Worm (Caenorhabditis elegans): ENCODE measurements around the gene F46H5.4.

The F46H5.4 gene

DNA sequence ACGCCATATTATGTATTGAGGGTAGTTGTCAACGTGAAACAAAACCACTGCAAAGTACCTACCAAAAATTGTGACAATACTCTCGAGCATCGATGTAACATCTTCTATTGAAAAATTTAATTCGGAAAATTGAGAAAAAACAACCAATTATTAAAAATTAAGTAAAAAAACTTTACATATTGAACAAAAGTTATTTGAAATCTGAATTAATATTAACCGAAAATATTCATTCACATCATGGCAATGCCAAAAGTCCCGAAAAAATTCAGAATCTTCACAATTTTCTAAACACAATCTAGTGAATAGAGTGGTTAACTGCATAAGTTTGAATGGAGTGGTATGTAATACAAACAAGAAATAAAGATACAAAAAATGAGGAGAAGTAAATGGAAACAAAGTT is 15.8 kb downstream of the F46H5.4 start, which contains the start of gene F46H5.3:
TSS of gene F46H5.3 (minus strand) at position 101 of the 400 bp plus-strand sequence.
- TF ChIP-seq tbx-8 (GFP tag; optimal IDR thresholded peaks at IDR 0.05): no peak
- TF ChIP-seq elt-3 (tag; optimal IDR thresholded peaks at IDR 0.05): no peak
- no peak for TF ChIP-seq mep-1 (tag; optimal IDR thresholded peaks at IDR 0.05)
- no peak for TF ChIP-seq unc-39 (tag; optimal IDR thresholded peaks at IDR 0.05)
- no peak for TF ChIP-seq lin-13 (tag; optimal IDR thresholded peaks at IDR 0.05)
- TF ChIP-seq ham-2 (GFP tag; optimal IDR thresholded peaks at IDR 0.05): no peak
- TF ChIP-seq ceh-39 (tag; optimal IDR thresholded peaks at IDR 0.05): no peak
- TF ChIP-seq unc-62 (GFP tag; optimal IDR thresholded peaks at IDR 0.05): no peak

DNA sequence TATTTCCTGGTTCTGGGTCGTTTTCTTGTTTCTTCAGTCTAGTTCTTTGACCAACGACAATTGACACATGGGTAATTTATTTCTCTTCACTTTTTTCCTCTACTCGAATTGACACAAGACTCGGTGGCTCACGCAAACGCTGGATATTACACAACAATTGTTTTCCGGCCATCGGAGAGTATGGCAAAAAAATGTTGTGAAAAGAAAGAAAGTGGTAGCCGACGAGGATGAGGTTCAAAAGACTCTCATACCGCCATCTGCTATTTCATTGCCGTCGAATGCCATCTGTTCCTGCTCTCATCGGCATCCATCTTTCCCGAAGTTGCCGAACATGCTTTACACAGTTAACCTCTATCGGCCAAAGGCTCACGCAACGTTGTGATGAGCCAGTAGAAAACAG is 17.7 kb downstream of the F46H5.4 start:
- TF ChIP-seq unc-39 (tag; optimal IDR thresholded peaks at IDR 0.05): no peak
- peak; percentile 87 for TF ChIP-seq unc-120 (tag; optimal IDR thresholded peaks at IDR 0.05; ENCODE audit: poor library complexity, severe bottlenecking)
- no peak for TF ChIP-seq ceh-83 (GFP tag; optimal IDR thresholded peaks at IDR 0.05)
- peak; percentile 90 for TF ChIP-seq cnd-1 (tag; optimal IDR thresholded peaks at IDR 0.05)
- no peak for TF ChIP-seq zip-8 (tag; optimal IDR thresholded peaks at IDR 0.05)
- no peak for TF ChIP-seq ztf-11 (tag; optimal IDR thresholded peaks at IDR 0.05)
- peak; percentile 93 for TF ChIP-seq hlh-1 (tag; optimal IDR thresholded peaks at IDR 0.05)
- TF ChIP-seq unc-62 (GFP tag; optimal IDR thresholded peaks at IDR 0.05): peak; percentile 50
- TF ChIP-seq lin-32 (GFP tag; optimal IDR thresholded peaks at IDR 0.05): peak; percentile 24
- no peak for TF ChIP-seq nhr-76 (tag; optimal IDR thresholded peaks at IDR 0.05)

DNA sequence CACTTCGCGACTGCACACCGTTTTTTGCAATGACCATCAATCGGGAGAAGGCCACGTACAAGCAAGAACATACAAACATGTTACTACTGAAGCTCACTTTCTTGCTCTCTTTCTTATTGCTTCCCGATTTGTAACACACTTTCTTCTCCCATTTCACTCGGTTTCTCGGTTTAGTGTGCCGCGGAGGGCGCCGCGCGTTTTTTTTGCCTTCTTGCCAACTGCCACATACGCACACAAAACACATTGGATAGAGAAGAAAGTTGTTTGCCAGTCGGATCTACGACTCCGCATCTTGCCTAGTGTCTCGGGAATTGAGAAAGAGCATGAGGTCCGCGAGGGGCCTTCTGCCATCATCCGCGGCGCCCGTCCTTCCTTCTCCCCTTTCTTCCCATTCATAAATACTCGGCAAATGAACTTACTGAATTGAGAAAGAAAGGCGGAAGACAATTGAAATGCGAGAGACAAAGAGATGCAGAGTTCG is 19.6 kb downstream of the F46H5.4 start:
- TF ChIP-seq mep-1 (tag; optimal IDR thresholded peaks at IDR 0.05) (peak; percentile 13), nhr-28 (tag; optimal IDR thresholded peaks at IDR 0.05) (no peak), ham-2 (GFP tag; optimal IDR thresholded peaks at IDR 0.05) (no peak), nhr-2 (tag; optimal IDR thresholded peaks at IDR 0.05) (no peak), cnd-1 (tag; optimal IDR thresholded peaks at IDR 0.05) (no peak), bed-3 (GFP tag; optimal IDR thresholded peaks at IDR 0.05) (no peak), hlh-1 (tag; optimal IDR thresholded peaks at IDR 0.05) (peak; percentile 27), elt-3 (tag; optimal IDR thresholded peaks at IDR 0.05) (no peak), pha-4 (tag; optimal IDR thresholded peaks at IDR 0.05) (no peak), unc-39 (tag; optimal IDR thresholded peaks at IDR 0.05) (peak; percentile 45), ces-1 (GFP tag; optimal IDR thresholded peaks at IDR 0.05) (peak; percentile 81), unc-62 (GFP tag; optimal IDR thresholded peaks at IDR 0.05) (no peak), ceh-43 (GFP tag; optimal IDR thresholded peaks at IDR 0.05) (no peak), mls-2 (tag; optimal IDR thresholded peaks at IDR 0.05) (no peak), unc-120 (tag; optimal IDR thresholded peaks at IDR 0.05; ENCODE audit: poor library complexity, severe bottlenecking) (peak; percentile 78)

DNA sequence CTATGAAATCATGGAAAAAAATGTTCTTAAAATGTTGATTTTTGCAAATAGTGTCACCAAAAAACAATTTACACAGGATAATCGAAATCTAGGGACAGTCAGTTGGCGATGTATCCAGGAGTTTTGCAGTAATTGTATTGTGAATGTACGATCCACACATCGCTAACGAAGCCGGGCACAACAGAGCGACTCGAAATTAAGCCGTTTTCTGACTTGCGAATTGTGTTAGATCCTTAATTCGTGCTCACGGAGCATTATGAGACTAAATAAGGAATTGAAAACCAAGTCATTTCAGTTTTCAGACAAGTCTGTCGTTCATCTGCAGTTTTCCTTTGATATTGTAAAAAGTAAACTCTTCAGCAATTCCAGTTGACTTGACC is 20.3 kb downstream of the F46H5.4 start:
- no peak for TF ChIP-seq flh-1 (GFP tag; optimal IDR thresholded peaks at IDR 0.05)
- TF ChIP-seq nhr-28 (tag; optimal IDR thresholded peaks at IDR 0.05): no peak
- no peak for TF ChIP-seq ceh-43 (GFP tag; optimal IDR thresholded peaks at IDR 0.05)
- TF ChIP-seq drap-1 (GFP tag; optimal IDR thresholded peaks at IDR 0.05): no peak
- no peak for TF ChIP-seq nhr-2 (tag; optimal IDR thresholded peaks at IDR 0.05)
- TF ChIP-seq unc-62 (GFP tag; optimal IDR thresholded peaks at IDR 0.05): no peak
- TF ChIP-seq ceh-39 (tag; optimal IDR thresholded peaks at IDR 0.05): no peak
- TF ChIP-seq nhr-237 (tag; optimal IDR thresholded peaks at IDR 0.05): no peak
- no peak for TF ChIP-seq nhr-12 (tag; optimal IDR thresholded peaks at IDR 0.05)

DNA sequence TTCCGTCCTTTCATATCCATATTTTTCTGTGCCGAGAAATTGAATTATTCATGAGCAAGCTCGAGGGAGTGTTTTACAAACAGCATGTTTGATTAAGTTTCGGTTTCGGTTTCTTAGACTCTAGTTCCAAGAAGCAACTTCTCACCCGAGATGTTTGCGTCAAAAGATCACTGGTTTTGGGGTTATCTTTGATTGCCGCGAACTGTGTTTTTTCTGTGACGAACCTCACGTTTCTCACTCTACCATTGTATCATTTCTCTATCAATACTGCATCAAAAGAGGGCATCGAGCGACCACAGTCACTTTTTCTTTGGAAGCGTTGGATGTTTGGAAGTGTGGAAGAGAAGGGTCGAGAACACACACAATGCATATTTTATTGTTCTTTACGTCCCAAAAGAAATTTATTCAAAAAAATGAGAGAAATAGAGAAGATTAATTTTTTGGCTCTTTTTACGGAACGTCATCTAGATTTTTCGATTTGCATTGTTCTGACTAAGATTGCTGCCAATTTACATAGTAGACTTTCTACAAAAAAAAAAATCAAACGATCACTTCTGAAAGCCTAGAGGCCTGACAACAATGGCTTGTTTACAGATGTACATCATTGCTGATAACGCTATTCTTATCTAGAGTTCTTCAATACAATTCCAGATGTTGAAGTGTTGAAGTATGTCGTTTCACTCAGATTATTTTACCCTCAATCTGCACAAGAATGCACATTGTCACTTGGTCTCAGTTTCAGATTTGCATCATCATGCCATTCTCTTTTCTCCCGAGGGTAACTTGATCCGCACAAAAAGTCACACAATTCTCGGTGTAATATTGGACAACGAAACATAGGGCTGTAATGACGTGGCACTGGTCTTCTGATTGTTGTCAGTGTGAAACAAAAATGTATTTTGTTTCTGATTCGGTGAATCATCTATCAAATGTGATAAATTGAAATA is 21.0 kb downstream of the F46H5.4 start:
- TF ChIP-seq ces-1 (GFP tag; optimal IDR thresholded peaks at IDR 0.05) (peak; percentile 35), cnd-1 (tag; optimal IDR thresholded peaks at IDR 0.05) (no peak)

DNA sequence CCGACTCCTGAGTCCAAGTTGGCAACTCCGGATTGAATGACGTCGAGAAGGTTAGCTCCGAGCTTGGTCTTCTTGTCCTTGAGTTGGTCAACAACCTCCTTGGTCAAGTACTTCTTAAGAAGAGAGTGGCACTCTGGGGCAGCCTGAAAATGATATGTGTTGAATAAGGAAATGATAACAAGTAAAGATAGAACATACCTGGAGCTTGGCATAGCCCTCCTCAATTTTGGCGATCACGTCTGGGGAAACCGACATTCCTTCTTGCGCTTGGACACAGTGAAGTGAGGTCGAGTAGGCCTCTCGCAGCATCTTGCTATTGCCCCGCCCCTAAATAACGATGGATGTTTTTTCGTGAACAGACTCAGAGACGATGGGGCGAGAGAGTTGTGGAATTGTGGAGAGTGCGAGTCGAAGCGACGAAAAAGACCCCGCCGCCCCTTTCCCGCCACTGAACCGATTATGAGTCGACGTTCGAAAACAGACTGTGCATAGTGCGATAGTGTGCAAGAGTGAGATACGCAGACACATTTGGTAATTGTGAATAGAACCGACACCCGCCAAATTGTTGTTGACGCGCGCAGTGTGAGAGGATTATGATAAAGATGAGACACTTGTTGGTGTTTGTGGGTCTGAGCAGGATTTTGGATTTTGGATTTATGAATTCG is 22.1 kb downstream of the F46H5.4 start:
- TF ChIP-seq sptf-1 (tag; optimal IDR thresholded peaks at IDR 0.05) (no peak), ces-1 (GFP tag; optimal IDR thresholded peaks at IDR 0.05) (peak; percentile 76), drap-1 (GFP tag; optimal IDR thresholded peaks at IDR 0.05) (no peak), bed-3 (GFP tag; optimal IDR thresholded peaks at IDR 0.05) (no peak), nhr-237 (tag; optimal IDR thresholded peaks at IDR 0.05) (no peak), ham-2 (GFP tag; optimal IDR thresholded peaks at IDR 0.05) (no peak), zip-8 (tag; optimal IDR thresholded peaks at IDR 0.05) (no peak), lin-13 (tag; optimal IDR thresholded peaks at IDR 0.05) (no peak), lin-32 (GFP tag; optimal IDR thresholded peaks at IDR 0.05) (peak; percentile 0), hlh-1 (tag; optimal IDR thresholded peaks at IDR 0.05) (peak; percentile 21), lsy-2 (tag; optimal IDR thresholded peaks at IDR 0.05) (no peak), mab-5 (tag; optimal IDR thresholded peaks at IDR 0.05) (no peak), elt-1 (tag; optimal IDR thresholded peaks at IDR 0.05; ENCODE audit: borderline replicate concordance, insufficient read depth) (no peak), mep-1 (tag; optimal IDR thresholded peaks at IDR 0.05) (no peak), ceh-43 (GFP tag; optimal IDR thresholded peaks at IDR 0.05) (no peak), mls-2 (tag; optimal IDR thresholded peaks at IDR 0.05) (peak; percentile 70), elt-3 (tag; optimal IDR thresholded peaks at IDR 0.05) (no peak), snpc-4 (tag; optimal IDR thresholded peaks at IDR 0.05) (no peak), unc-120 (tag; optimal IDR thresholded peaks at IDR 0.05; ENCODE audit: poor library complexity, severe bottlenecking) (peak; percentile 60), nhr-76 (tag; optimal IDR thresholded peaks at IDR 0.05) (no peak), unc-39 (tag; optimal IDR thresholded peaks at IDR 0.05) (no peak), nhr-2 (tag; optimal IDR thresholded peaks at IDR 0.05) (peak; percentile 32)
